Worm (Caenorhabditis elegans) whole organism, L4/young adult: ENCODE measurements around the gene C55C3.3.

ENCODE experiments used
- dao-5 ChIP-seq: sonication (generic microtip); optimal IDR thresholded peaks from 2 replicates; lab custom pipeline; 2016; ENCODE audit warnings: missing genotype, missing genetic modification characterization, moderate library complexity, missing compliant biosample characterization
- him-1 ChIP-seq: sonication (generic microtip); optimal IDR thresholded peaks from 2 replicates; lab custom pipeline; 2016; ENCODE audit warnings: missing genotype, missing genetic modification reagents, missing genetic modification characterization, missing compliant biosample characterization

- TF ChIP-seq him-1 (tag; lab: Kevin White, UChicago) = no peak
- no peak for TF ChIP-seq dao-5 (tag; lab: Kevin White, UChicago)
Observed at ce11 chrIV:5723659-5724058, 38.6 kb downstream of the C55C3.3 start.
